Fruit fly (Drosophila melanogaster) whole organism, embryonic: ENCODE measurements around the gene CG15882.

Experiments used
- Awh ChIP-seq: fragments of 200-800 bp; sonication (Bioruptor generic); IDR thresholded peaks from 2 replicates; pipeline ENCODE4, ENCODE4 v1.3.6; 2022; ENCODE audit warnings: missing biosample characterization, missing genetic modification characterization
- Blimp-1 ChIP-seq: fragments of 200-800 bp; sonication (Bioruptor generic); optimal IDR thresholded peaks from 3 replicates; lab custom pipeline; 2018; ENCODE audit warnings: missing biosample characterization, missing genetic modification characterization, mild to moderate bottlenecking, moderate library complexity, missing genetic modification reagents
- Bteb2 ChIP-seq: fragments of 200-800 bp; sonication (Bioruptor generic); optimal IDR thresholded peaks from 2 replicates; lab custom pipeline; 2016; ENCODE audit warnings: missing biosample characterization, missing genetic modification characterization
- CG1024 ChIP-seq: fragments of 200-800 bp; sonication (Bioruptor generic); IDR thresholded peaks from 2 replicates; pipeline ENCODE4 v1.3.6; 2022; ENCODE audit warnings: missing biosample characterization, missing genetic modification characterization
- CG10321 ChIP-seq: fragments of 200-800 bp; sonication (Bioruptor generic); IDR thresholded peaks from 2 replicates; pipeline ENCODE4 v1.3.6; 2022; ENCODE audit warnings: missing biosample characterization, missing genetic modification characterization
- CG11504 ChIP-seq: fragments of 200-800 bp; sonication (Bioruptor generic); optimal IDR thresholded peaks from 3 replicates; lab custom pipeline; 2019; ENCODE audit warnings: missing biosample characterization, mild to moderate bottlenecking, missing genetic modification characterization, moderate library complexity
- CG11696 ChIP-seq: fragments of 200-800 bp; sonication (Bioruptor generic); IDR thresholded peaks from 2 replicates; pipeline ENCODE4 v1.3.6; 2022; ENCODE audit warnings: missing biosample characterization, missing genetic modification characterization
- CG12104 ChIP-seq: fragments of 200-800 bp; sonication (Bioruptor generic); optimal IDR thresholded peaks from 3 replicates; lab custom pipeline; 2016; ENCODE audit warnings: missing biosample characterization, missing genetic modification characterization
- CG12659 ChIP-seq: fragments of 200-800 bp; sonication (Bioruptor generic); optimal IDR thresholded peaks from 3 replicates; lab custom pipeline; 2017; ENCODE audit warnings: mild to moderate bottlenecking, missing biosample characterization, missing genetic modification reagents, missing genetic modification characterization
- CG14441 ChIP-seq: fragments of 200-800 bp; sonication (Bioruptor generic); IDR thresholded peaks from 2 replicates; pipeline ENCODE4 v1.3.6; 2022; ENCODE audit warnings: missing biosample characterization, missing genetic modification characterization
- CG17829 ChIP-seq: fragments of 200-800 bp; optimal IDR thresholded peaks from 2 replicates; lab custom pipeline; 2019; ENCODE audit warnings: missing biosample characterization, mild to moderate bottlenecking, missing genetic modification characterization, moderate library complexity
- CG6791 ChIP-seq: fragments of 200-800 bp; sonication (Bioruptor generic); IDR thresholded peaks from 3 replicates; pipeline ENCODE4 v1.3.6; 2022; ENCODE audit warnings: missing biosample characterization, missing genetic modification characterization; ENCODE audit not compliant: partially characterized antibody
- CG7372 ChIP-seq: fragments of 200-800 bp; sonication (Bioruptor generic); IDR thresholded peaks from 2 replicates; pipeline ENCODE4 v1.3.6; 2022; ENCODE audit warnings: missing biosample characterization, missing genetic modification characterization
- Camta ChIP-seq: fragments of 200-800 bp; sonication (Bioruptor generic); optimal IDR thresholded peaks from 2 replicates; lab custom pipeline; 2016; ENCODE audit warnings: missing biosample characterization, missing genetic modification characterization
- Dll ChIP-seq: fragments of 200-800 bp; sonication (Bioruptor generic); IDR thresholded peaks from 4 replicates; pipeline ENCODE4 v1.3.6; 2022; ENCODE audit warnings: missing biosample characterization, missing genetic modification characterization; ENCODE audit not compliant: partially characterized antibody
- ERR ChIP-seq: fragments of 200-800 bp; sonication (Bioruptor generic); optimal IDR thresholded peaks from 2 replicates; lab custom pipeline; 2016; ENCODE audit warnings: missing biosample characterization, missing genetic modification characterization
- Eip74EF ChIP-seq, 2 experiments: fragments of 200-800 bp in 1 of 2; fragments of >200 bp in 1 of 2; sonication (Bioruptor generic) in 1 of 2; optimal IDR thresholded peaks; 2 replicates each; lab custom pipeline; 2017 to 2019; ENCODE audit warnings: missing biosample characterization in 2 of 2, missing genetic modification characterization in 2 of 2, mild to moderate bottlenecking in 1 of 2, moderate library complexity in 1 of 2
- H15 ChIP-seq: fragments of 200-800 bp; sonication (Bioruptor generic); IDR thresholded peaks from 3 replicates; pipeline ENCODE4 v1.3.6; 2022; ENCODE audit warnings: missing biosample characterization, missing genetic modification characterization
- Hand ChIP-seq: fragments of 200-800 bp; sonication (Bioruptor generic); optimal IDR thresholded peaks from 2 replicates; lab custom pipeline; 2017; ENCODE audit warnings: mild to moderate bottlenecking, missing biosample characterization, missing genetic modification reagents, missing genetic modification characterization
- Jarid2 ChIP-seq: fragments of 200-800 bp; sonication (Bioruptor generic); optimal IDR thresholded peaks from 3 replicates; lab custom pipeline; 2017; ENCODE audit warnings: mild to moderate bottlenecking, missing biosample characterization, missing genetic modification reagents, missing genetic modification characterization
- Sin3A ChIP-seq: fragments of >200 bp; optimal IDR thresholded peaks from 2 replicates; lab custom pipeline; 2018
- Xbp1 ChIP-seq: fragments of 200-800 bp; sonication (Bioruptor generic); optimal IDR thresholded peaks from 3 replicates; lab custom pipeline; 2016; ENCODE audit warnings: missing biosample characterization, mild to moderate bottlenecking, missing genetic modification characterization
- chif ChIP-seq, 2 experiments: fragments of 200-800 bp; sonication (Bioruptor generic); optimal IDR thresholded peaks; 3 replicates each; lab custom pipeline; 2016; ENCODE audit warnings: missing biosample characterization in 2 of 2, missing genetic modification characterization in 2 of 2
- ewg ChIP-seq: fragments of 200-800 bp; sonication (Bioruptor generic); optimal IDR thresholded peaks from 3 replicates; lab custom pipeline; 2017; ENCODE audit warnings: mild to moderate bottlenecking, missing biosample characterization, missing genetic modification reagents, missing genetic modification characterization
- gcm2 ChIP-seq: fragments of 200-800 bp; sonication (Bioruptor generic); optimal IDR thresholded peaks from 2 replicates; lab custom pipeline; 2016; ENCODE audit warnings: missing biosample characterization, missing genetic modification characterization
- grau ChIP-seq: fragments of 200-800 bp; optimal IDR thresholded peaks from 3 replicates; lab custom pipeline; 2019; ENCODE audit warnings: missing biosample characterization, mild to moderate bottlenecking, missing genetic modification characterization, moderate library complexity
- grn ChIP-seq: fragments of 200-800 bp; sonication (Bioruptor generic); optimal IDR thresholded peaks from 3 replicates; lab custom pipeline; 2017; ENCODE audit warnings: missing biosample characterization, missing genetic modification characterization
- gsb-n ChIP-seq: fragments of 200-800 bp; sonication (Bioruptor generic); optimal IDR thresholded peaks from 3 replicates; lab custom pipeline; 2018; ENCODE audit warnings: missing biosample characterization, mild to moderate bottlenecking, missing genetic modification characterization
- ind ChIP-seq: fragments of 200-800 bp; sonication (Bioruptor generic); optimal IDR thresholded peaks from 3 replicates; lab custom pipeline; 2016; ENCODE audit warnings: missing biosample characterization, missing genetic modification characterization
- insv ChIP-seq, 2 experiments: fragments of 200-800 bp; sonication (Bioruptor generic); optimal IDR thresholded peaks; 3 replicates each; lab custom pipeline; 2016 to 2018; ENCODE audit warnings: missing biosample characterization in 2 of 2, missing genetic modification characterization in 2 of 2
- kni ChIP-seq: fragments of 200-800 bp; sonication (Bioruptor generic); optimal IDR thresholded peaks from 3 replicates; lab custom pipeline; 2017; ENCODE audit warnings: mild to moderate bottlenecking, missing biosample characterization, missing genetic modification reagents, missing genetic modification characterization
- lmd ChIP-seq: fragments of 200-800 bp; sonication (Bioruptor generic); IDR thresholded peaks from 2 replicates; pipeline ENCODE4 v1.3.6; 2022; ENCODE audit warnings: missing biosample characterization, missing genetic modification characterization
- nerfin-2 ChIP-seq: fragments of 200-800 bp; sonication (Bioruptor generic); IDR thresholded peaks from 2 replicates; pipeline ENCODE4 v1.3.6; 2022; ENCODE audit warnings: missing biosample characterization, missing genetic modification characterization; ENCODE audit not compliant: partially characterized antibody
- oc ChIP-seq: fragments of 200-800 bp; sonication (Bioruptor generic); optimal IDR thresholded peaks from 2 replicates; lab custom pipeline; 2018; ENCODE audit warnings: missing biosample characterization, mild to moderate bottlenecking, missing genetic modification characterization, moderate library complexity
- peb ChIP-seq: fragments of 200-800 bp; sonication (Bioruptor generic); IDR thresholded peaks from 2 replicates; pipeline ENCODE4 v1.3.6; 2022; ENCODE audit warnings: missing biosample characterization, missing genetic modification characterization
- prd ChIP-seq, 3 experiments: fragments of >200 bp in 2 of 3; fragments of 200-800 bp in 1 of 3; sonication (Bioruptor generic) in 1 of 3; optimal IDR thresholded peaks in 2 of 3; IDR thresholded peaks in 1 of 3; 2 replicates in 2 of 3; 3 replicates in 1 of 3; pipeline versions ENCODE4 v1.3.6 to Lab custom; 2017 to 2022; ENCODE audit warnings: missing biosample characterization in 1 of 3, missing genetic modification characterization in 1 of 3
- sens ChIP-seq: fragments of 200-800 bp; sonication (Bioruptor generic); peaks from one replicate; lab custom pipeline; 2016; ENCODE audit warnings: missing biosample characterization, missing genetic modification characterization
- sima ChIP-seq: fragments of 200-800 bp; sonication (Bioruptor generic); optimal IDR thresholded peaks from 2 replicates; lab custom pipeline; 2016; ENCODE audit warnings: missing biosample characterization, missing genetic modification characterization
- sob ChIP-seq: fragments of 200-800 bp; sonication (Bioruptor generic); IDR thresholded peaks from 2 replicates; pipeline ENCODE4 v1.3.6; 2022; ENCODE audit warnings: missing biosample characterization, missing genetic modification characterization
- tin ChIP-seq: fragments of 200-800 bp; sonication (Bioruptor generic); optimal IDR thresholded peaks from 3 replicates; lab custom pipeline; 2016; ENCODE audit warnings: missing biosample characterization, missing genetic modification characterization
- tna ChIP-seq: fragments of 200-800 bp; sonication (Bioruptor generic); IDR thresholded peaks from 2 replicates; pipeline ENCODE4 v1.3.6; 2022; ENCODE audit warnings: missing biosample characterization, missing genetic modification characterization; ENCODE audit not compliant: partially characterized antibody
- yki ChIP-seq: fragments of >200 bp; optimal IDR thresholded peaks from 3 replicates; lab custom pipeline; 2018
- zf30C ChIP-seq: fragments of 200-800 bp; sonication (Bioruptor generic); optimal IDR thresholded peaks from 3 replicates; lab custom pipeline; 2018; ENCODE audit warnings: missing biosample characterization, mild to moderate bottlenecking, missing genetic modification characterization

Gene CG15882

dm6 chrX:19163446-19163845 is 39.3 kb upstream of the CG15882 start:
- TF ChIP-seq yki (no peak), Jarid2 (GFP tag; lab: Kevin White, UChicago) (no peak), Eip74EF (GFP tag; optimal IDR thresholded peaks at IDR 0.05; lab: Kevin White, UChicago) (no peak), grn (GFP tag; lab: Kevin White, UChicago) (peak; percentile 13), ind (GFP tag; lab: Kevin White, UChicago) (no peak), ewg (GFP tag; lab: Kevin White, UChicago) (no peak), CG6791 (GFP tag; lab: Robert Waterston, UW) (0 out of 3 replicates have a peak, but pooled peaks have one; percentile 22), Hand (GFP tag; lab: Kevin White, UChicago) (no peak), Blimp-1 (GFP tag; lab: Kevin White, UChicago) (peak; percentile 93), tna (no peak), Bteb2 (no peak), gsb-n (tag; lab: Kevin White, UChicago) (no peak), tin (GFP tag; lab: Kevin White, UChicago) (no peak), sens (GFP tag; lab: Kevin White, UChicago) (peak; percentile 45), Sin3A (lab: Kevin White, UChicago) (no peak), lmd (GFP tag; lab: Robert Waterston, UW) (no peak), Xbp1 (GFP tag; lab: Kevin White, UChicago) (no peak), CG10321 (no peak), oc (tag; lab: Kevin White, UChicago) (peak; percentile 41), sob (no peak), CG11696 (GFP tag; lab: Robert Waterston, UW) (no peak), ERR (GFP tag; lab: Kevin White, UChicago) (no peak), Dll (GFP tag; lab: Robert Waterston, UW) (no peak), insv (GFP tag; optimal IDR thresholded peaks at IDR 0.05; lab: Kevin White, UChicago) (no peak), nerfin-2 (GFP tag; lab: Robert Waterston, UW) (no peak), sima (GFP tag; lab: Kevin White, UChicago) (no peak), CG7372 (GFP tag; lab: Robert Waterston, UW) (no peak), kni (GFP tag; lab: Kevin White, UChicago) (no peak), grau (tag; lab: Kevin White, UChicago) (no peak), zf30C (GFP tag; lab: Kevin White, UChicago) (no peak), CG11504 (tag; lab: Kevin White, UChicago) (no peak), gcm2 (GFP tag; lab: Kevin White, UChicago) (no peak), Awh (GFP tag; lab: Robert Waterston, UW) (no peak), CG12104 (GFP tag; lab: Kevin White, UChicago) (no peak), CG12659 (no peak), peb (GFP tag; lab: Robert Waterston, UW) (no peak), H15 (GFP tag; lab: Robert Waterston, UW) (no peak), Camta (GFP tag; lab: Kevin White, UChicago) (no peak), prd (optimal IDR thresholded peaks at IDR 0.05; lab: Kevin White, UChicago) (no peak), prd (GFP tag; IDR thresholded peaks at IDR 0.05; lab: Robert Waterston, UW) (no peak), CG17829 (tag; lab: Kevin White, UChicago) (no peak), CG14441 (GFP tag; lab: Robert Waterston, UW) (no peak), chif (GFP tag; optimal IDR thresholded peaks at IDR 0.05; lab: Kevin White, UChicago) (no peak), CG1024 (no peak)
